Worm (Caenorhabditis elegans) whole organism, mixed stage, embryonic: ENCODE data around the gene dars-2.

Experiments used
- ceh-83 ChIP-seq: fragments of 200-800 bp; sonication (Bioruptor generic); optimal IDR thresholded peaks from 2 replicates; lab custom pipeline; 2018; ENCODE audit warnings: mild to moderate bottlenecking, missing genetic modification characterization, missing compliant biosample characterization
- ces-1 ChIP-seq: fragments of 150-350 bp; optimal IDR thresholded peaks from 2 replicates; lab custom pipeline; 2014; ENCODE audit warnings: missing biosample characterization, missing genetic modification reagents, missing genetic modification characterization
- mab-5 ChIP-seq: fragments of 150-350 bp; optimal IDR thresholded peaks from 2 replicates; lab custom pipeline; 2014; ENCODE audit warnings: missing biosample characterization, missing genetic modification characterization
- nhr-12 ChIP-seq: fragments of 150-350 bp; optimal IDR thresholded peaks from 2 replicates; lab custom pipeline; 2014; ENCODE audit warnings: missing biosample characterization, missing genetic modification characterization
- unc-62 ChIP-seq: fragments of 150-350 bp; optimal IDR thresholded peaks from 2 replicates; lab custom pipeline; 2014; ENCODE audit warnings: missing biosample characterization, missing genetic modification reagents, missing genetic modification characterization

DNA sequence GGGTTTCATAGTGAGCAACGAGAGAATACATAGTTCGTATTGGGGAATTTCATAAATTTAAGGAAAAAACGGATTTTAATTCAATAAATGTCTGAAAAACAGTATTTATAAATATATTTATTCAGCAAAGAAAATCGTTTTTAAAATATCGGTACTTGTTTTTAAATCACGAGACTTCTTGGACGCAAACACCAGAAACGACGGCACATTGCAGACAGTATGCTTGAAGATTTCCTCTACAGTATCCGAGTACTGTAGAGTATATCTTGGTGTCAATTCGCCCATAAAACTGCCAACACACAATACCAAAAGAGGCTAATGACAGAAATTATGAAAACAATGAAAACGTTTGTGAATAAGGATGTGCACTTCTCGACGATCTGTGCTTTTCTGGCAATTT is 17.3 kb downstream of the dars-2 start:
- no peak for TF ChIP-seq nhr-12 (tag; lab: Kevin White, UChicago)
- no peak for TF ChIP-seq ces-1 (GFP tag; lab: Kevin White, UChicago)
- no peak for TF ChIP-seq mab-5
- no peak for TF ChIP-seq ceh-83
- no peak for TF ChIP-seq unc-62 (GFP tag; lab: Kevin White, UChicago)
